Worm (Caenorhabditis elegans) whole organism, young adult: Measurements from ENCODE around the gene hpo-18.

Experiments
- ama-1 ChIP-seq, 3 experiments: fragments of 150-350 bp in 1 of 3; sonication (generic microtip) in 2 of 3; optimal IDR thresholded peaks; 2 replicates each; lab custom pipeline; 2014 to 2018; ENCODE audit warnings: missing biosample characterization in 2 of 3, missing genetic modification characterization in 2 of 3, missing genetic modification reagents in 2 of 3
- efl-1 ChIP-seq: fragments of 150-350 bp; optimal IDR thresholded peaks from 2 replicates; lab custom pipeline; 2014; ENCODE audit warnings: missing biosample characterization, missing genetic modification reagents, missing genetic modification characterization
- ekl-4 ChIP-seq: fragments of 200-800 bp; sonication (Bioruptor generic); IDR thresholded peaks from 2 replicates; pipeline ENCODE4 v1.3.6; 2022; ENCODE audit warnings: missing genetic modification reagents, missing genetic modification characterization, missing compliant biosample characterization
- lsy-27 ChIP-seq: sonication (generic microtip); optimal IDR thresholded peaks from 2 replicates; lab custom pipeline; 2017; ENCODE audit warnings: missing genetic modification characterization, mild to moderate bottlenecking, missing compliant biosample characterization, antibody characterized with exemption, missing genotype, borderline replicate concordance; ENCODE audit not compliant: insufficient read depth
- nfya-1 ChIP-seq: sonication (generic microtip); optimal IDR thresholded peaks from 2 replicates; lab custom pipeline; 2017; ENCODE audit warnings: antibody characterized with exemption, missing compliant biosample characterization, missing genetic modification characterization, borderline replicate concordance; ENCODE audit not compliant: insufficient read depth
- pha-4 ChIP-seq: fragments of 150-350 bp; sonication (generic microtip); optimal IDR thresholded peaks from 2 replicates; lab custom pipeline; 2014; ENCODE audit warnings: missing biosample characterization, missing genetic modification reagents, missing genetic modification characterization
- rpc-1 ChIP-seq, 2 experiments: fragments of 150-350 bp in 1 of 2; sonication (generic microtip) in 1 of 2; optimal IDR thresholded peaks; 2 replicates each; lab custom pipeline; 2014 to 2018; ENCODE audit warnings: missing biosample characterization in 1 of 2, missing genetic modification characterization in 1 of 2, missing genetic modification reagents in 1 of 2, missing genotype in 1 of 2
- unc-130 ChIP-seq: sonication (generic microtip); optimal IDR thresholded peaks from 2 replicates; lab custom pipeline; 2016; ENCODE audit warnings: missing genetic modification reagents, missing genetic modification characterization, missing compliant biosample characterization
- ztf-25 ChIP-seq: fragments of 200-800 bp; sonication (Bioruptor generic); IDR thresholded peaks from 2 replicates; pipeline ENCODE4 v1.3.6; 2022; ENCODE audit warnings: missing genetic modification reagents, missing genetic modification characterization, missing compliant biosample characterization

DNA sequence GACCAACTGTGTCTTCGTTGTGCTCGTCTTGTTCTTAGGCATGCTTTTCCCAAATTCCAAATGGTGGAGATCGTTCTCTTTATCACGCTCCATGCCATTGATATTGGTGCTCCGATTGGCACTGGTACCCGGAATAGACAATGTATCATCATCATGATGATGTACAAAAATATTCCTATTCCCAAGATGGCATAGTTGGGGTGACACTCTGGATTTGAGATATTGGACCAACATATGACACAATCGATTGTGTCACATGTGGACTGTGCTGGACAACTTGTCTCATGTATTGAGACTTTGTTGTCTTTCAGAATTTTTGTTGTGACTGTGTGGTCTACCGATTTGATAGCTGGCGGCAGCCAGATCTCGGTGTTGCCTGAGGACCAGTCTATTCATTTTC is 42.0 kb downstream of the hpo-18 start:
- TF ChIP-seq ztf-25 (GFP tag; lab: Robert Waterston, UW) (no peak), ama-1 (optimal IDR thresholded peaks at IDR 0.05; lab: Kevin White, UChicago) (no peak), ama-1 (GFP tag; optimal IDR thresholded peaks at IDR 0.05; lab: Kevin White, UChicago) (no peak), nfya-1 (tag; lab: Kevin White, UChicago) (no peak), lsy-27 (tag; lab: Kevin White, UChicago) (no peak), efl-1 (GFP tag; lab: Kevin White, UChicago) (no peak), ekl-4 (no peak), pha-4 (tag; lab: Kevin White, UChicago) (no peak), unc-130 (GFP tag; lab: Kevin White, UChicago) (no peak), rpc-1 (optimal IDR thresholded peaks at IDR 0.05; lab: Kevin White, UChicago) (no peak), rpc-1 (tag; optimal IDR thresholded peaks at IDR 0.05; lab: Kevin White, UChicago) (no peak)
